Worm (Caenorhabditis elegans) whole organism, young adult: ENCODE results near the gene npax-4.

Experiments
- F39B2.1 ChIP-seq: fragments of 200-800 bp; sonication (Bioruptor generic); IDR thresholded peaks from 2 replicates; pipeline ENCODE4 v1.3.6; 2022; ENCODE audit warnings: missing genetic modification reagents, missing genetic modification characterization, missing compliant biosample characterization
- F57C9.4 ChIP-seq: sonication (generic microtip); optimal IDR thresholded peaks from 2 replicates; lab custom pipeline; 2017; ENCODE audit warnings: mild to moderate bottlenecking, missing genetic modification characterization, missing compliant biosample characterization
- K11D2.4 ChIP-seq: fragments of 200-800 bp; sonication (Bioruptor generic); IDR thresholded peaks from 2 replicates; pipeline ENCODE4 v1.3.6; 2022; ENCODE audit warnings: missing genetic modification reagents, missing genetic modification characterization, missing compliant biosample characterization
- ama-1 ChIP-seq, 3 experiments: fragments of 150-350 bp in 1 of 3; sonication (generic microtip) in 2 of 3; optimal IDR thresholded peaks; 2 replicates each; lab custom pipeline; 2014 to 2018; ENCODE audit warnings: missing biosample characterization in 2 of 3, missing genetic modification characterization in 2 of 3, missing genetic modification reagents in 2 of 3
- cebp-1 ChIP-seq, 2 experiments: fragments of 200-800 bp in 1 of 2; sonication (Bioruptor generic) in 1 of 2; sonication (generic microtip) in 1 of 2; IDR thresholded peaks in 1 of 2; optimal IDR thresholded peaks in 1 of 2; 2 replicates each; pipeline versions ENCODE4 v1.3.6 to Lab custom; 2017 to 2022; ENCODE audit warnings: missing compliant biosample characterization in 2 of 2, missing genetic modification characterization in 2 of 2, mild to moderate bottlenecking in 1 of 2, missing genetic modification reagents in 1 of 2, moderate library complexity in 1 of 2
- chd-7 ChIP-seq: sonication (generic microtip); optimal IDR thresholded peaks from 2 replicates; lab custom pipeline; 2016; ENCODE audit warnings: mild to moderate bottlenecking, missing genetic modification characterization, moderate library complexity, missing compliant biosample characterization
- gei-17 ChIP-seq: fragments of 200-800 bp; sonication (Bioruptor generic); optimal IDR thresholded peaks from 2 replicates; lab custom pipeline; 2018; ENCODE audit warnings: mild to moderate bottlenecking, missing genetic modification characterization, missing compliant biosample characterization
- him-1 ChIP-seq: sonication (generic microtip); optimal IDR thresholded peaks from 2 replicates; lab custom pipeline; 2016; ENCODE audit warnings: missing genotype, missing genetic modification reagents, missing genetic modification characterization, missing compliant biosample characterization
- hmg-1.2 ChIP-seq: fragments of 200-800 bp; sonication (Bioruptor generic); IDR thresholded peaks from 2 replicates; pipeline ENCODE4 v1.3.6; 2022; ENCODE audit warnings: missing genetic modification reagents, missing genetic modification characterization, missing compliant biosample characterization
- lin-35 ChIP-seq, 3 experiments: fragments of 150-350 bp in 2 of 3; sonication (generic microtip) in 1 of 3; optimal IDR thresholded peaks; 2 replicates each; lab custom pipeline; 2014 to 2018; ENCODE audit warnings: missing biosample characterization in 3 of 3, missing genetic modification characterization in 3 of 3, missing genetic modification reagents in 3 of 3
- nhr-90 ChIP-seq: sonication (generic microtip); optimal IDR thresholded peaks from 2 replicates; lab custom pipeline; 2016; ENCODE audit warnings: missing genotype, mild to moderate bottlenecking, missing genetic modification characterization, missing compliant biosample characterization
- unc-130 ChIP-seq: sonication (generic microtip); optimal IDR thresholded peaks from 2 replicates; lab custom pipeline; 2016; ENCODE audit warnings: missing genetic modification reagents, missing genetic modification characterization, missing compliant biosample characterization
- ztf-26 ChIP-seq: sonication (generic microtip); optimal IDR thresholded peaks from 2 replicates; lab custom pipeline; 2017; ENCODE audit warnings: missing genetic modification characterization, missing compliant biosample characterization

DNA sequence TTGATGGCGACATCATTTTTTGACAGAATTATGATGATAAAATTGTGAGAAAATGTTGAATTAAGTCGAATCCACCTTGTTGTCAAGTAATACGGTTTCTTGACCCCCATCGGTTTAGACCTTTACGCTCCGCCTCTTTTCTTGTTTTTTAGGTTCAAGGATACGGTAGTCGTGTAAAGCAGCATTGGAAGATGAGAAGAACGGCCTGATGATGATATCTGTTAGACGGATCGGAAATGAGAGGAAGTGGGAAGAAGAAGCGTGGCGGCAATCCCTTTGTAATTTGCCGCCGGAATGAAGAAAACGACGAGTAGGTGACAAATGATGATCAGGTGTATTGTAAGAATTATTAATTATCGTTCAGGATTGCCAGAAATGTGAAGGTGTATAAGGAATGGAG is at the start of gene npax-4:
- TF ChIP-seq ztf-26 (tag; lab: Kevin White, UChicago) (no peak), F39B2.1 (GFP tag; lab: Robert Waterston, UW) (no peak), hmg-1.2 (no peak), chd-7 (tag; lab: Kevin White, UChicago) (no peak), ama-1 (optimal IDR thresholded peaks at IDR 0.05; lab: Kevin White, UChicago) (no peak), ama-1 (GFP tag; optimal IDR thresholded peaks at IDR 0.05; lab: Kevin White, UChicago) (no peak), unc-130 (GFP tag; lab: Kevin White, UChicago) (no peak), F57C9.4 (tag; lab: Kevin White, UChicago) (no peak), K11D2.4 (GFP tag; lab: Robert Waterston, UW) (no peak), cebp-1 (GFP tag; IDR thresholded peaks at IDR 0.05; lab: Robert Waterston, UW) (no peak), cebp-1 (tag; optimal IDR thresholded peaks at IDR 0.05; lab: Kevin White, UChicago) (no peak), nhr-90 (tag; lab: Kevin White, UChicago) (no peak), lin-35 (GFP tag; optimal IDR thresholded peaks at IDR 0.05; lab: Kevin White, UChicago) (no peak), him-1 (tag; lab: Kevin White, UChicago) (no peak), gei-17 (no peak)
